Fruit fly (Drosophila melanogaster) whole organism, pupa: ENCODE data around the gene Awh.

Experiments
- CG10348 ChIP-seq: fragments of 200-800 bp; sonication (Bioruptor generic); IDR thresholded peaks from 2 replicates; pipeline ENCODE4 v1.3.6; 2022; ENCODE audit warnings: missing biosample characterization, missing genetic modification characterization
- CG12605 ChIP-seq: fragments of 200-800 bp; sonication (Bioruptor generic); IDR thresholded peaks from 2 replicates; pipeline ENCODE4 v1.3.6; 2022; ENCODE audit warnings: missing biosample characterization, missing genetic modification characterization
- CG13204 ChIP-seq: fragments of 200-800 bp; sonication (Bioruptor generic); optimal IDR thresholded peaks from 2 replicates; lab custom pipeline; 2018; ENCODE audit warnings: missing biosample characterization, mild to moderate bottlenecking, missing genetic modification characterization, moderate library complexity
- CG14655 ChIP-seq: fragments of 200-800 bp; sonication (Bioruptor generic); optimal IDR thresholded peaks from 3 replicates; lab custom pipeline; 2017; ENCODE audit warnings: mild to moderate bottlenecking, missing biosample characterization, missing genetic modification reagents, missing genetic modification characterization
- CG15710 ChIP-seq: fragments of 200-800 bp; sonication (Bioruptor generic); optimal IDR thresholded peaks from 2 replicates; lab custom pipeline; 2018; ENCODE audit warnings: missing biosample characterization, mild to moderate bottlenecking, missing genetic modification characterization, moderate library complexity
- CG17806 ChIP-seq: fragments of 200-800 bp; sonication (Bioruptor generic); optimal IDR thresholded peaks from 2 replicates; lab custom pipeline; 2018; ENCODE audit warnings: missing biosample characterization, mild to moderate bottlenecking, missing genetic modification characterization, moderate library complexity
- CG32121 ChIP-seq: fragments of 200-800 bp; sonication (Bioruptor generic); IDR thresholded peaks from 2 replicates; pipeline ENCODE4 v1.3.6; 2022; ENCODE audit warnings: missing biosample characterization, missing genetic modification characterization
- CG34367 ChIP-seq: fragments of 200-800 bp; sonication (Bioruptor generic); optimal IDR thresholded peaks from 2 replicates; lab custom pipeline; 2018; ENCODE audit warnings: missing biosample characterization, mild to moderate bottlenecking, missing genetic modification characterization
- CG4496 ChIP-seq: fragments of 200-800 bp; sonication (Bioruptor generic); IDR thresholded peaks from 3 replicates; pipeline ENCODE4 v1.3.6; 2022; ENCODE audit warnings: missing biosample characterization, missing genetic modification characterization
- CG8159 ChIP-seq: fragments of 200-800 bp; sonication (Bioruptor generic); optimal IDR thresholded peaks from 3 replicates; lab custom pipeline; 2018; ENCODE audit warnings: missing biosample characterization, mild to moderate bottlenecking, missing genetic modification characterization, moderate library complexity
- CG8301 ChIP-seq: fragments of 200-800 bp; sonication (Bioruptor generic); optimal IDR thresholded peaks from 2 replicates; lab custom pipeline; 2018; ENCODE audit warnings: missing biosample characterization, mild to moderate bottlenecking, missing genetic modification characterization
- CG9948 ChIP-seq: fragments of 200-800 bp; sonication (Bioruptor generic); optimal IDR thresholded peaks from 2 replicates; lab custom pipeline; 2018; ENCODE audit warnings: missing biosample characterization, mild to moderate bottlenecking, missing genetic modification characterization, moderate library complexity
- D1 ChIP-seq: fragments of 200-800 bp; sonication (Bioruptor generic); optimal IDR thresholded peaks from 2 replicates; lab custom pipeline; 2018; ENCODE audit warnings: missing biosample characterization, mild to moderate bottlenecking, missing genetic modification characterization, moderate library complexity
- EcR ChIP-seq: fragments of 200-800 bp; sonication (Bioruptor generic); optimal IDR thresholded peaks from 3 replicates; lab custom pipeline; 2019; ENCODE audit warnings: missing biosample characterization, missing genetic modification characterization, mild to moderate bottlenecking, moderate library complexity, missing genetic modification reagents
- Ets98B ChIP-seq: fragments of 200-800 bp; sonication (Bioruptor generic); IDR thresholded peaks from 2 replicates; pipeline ENCODE4 v1.3.6; 2022; ENCODE audit warnings: missing biosample characterization, missing genetic modification characterization
- Pif1A ChIP-seq: fragments of 200-800 bp; sonication (Bioruptor generic); optimal IDR thresholded peaks from 3 replicates; lab custom pipeline; 2016; ENCODE audit warnings: missing biosample characterization, missing genetic modification characterization
- Pif1B ChIP-seq: fragments of 200-800 bp; sonication (Bioruptor generic); optimal IDR thresholded peaks from 3 replicates; lab custom pipeline; 2016; ENCODE audit warnings: missing biosample characterization, missing genetic modification characterization
- Snoo ChIP-seq: fragments of 200-800 bp; sonication (Bioruptor generic); optimal IDR thresholded peaks from 3 replicates; lab custom pipeline; 2017; ENCODE audit warnings: missing biosample characterization, mild to moderate bottlenecking, missing genetic modification characterization, inconsistent platforms
- fd96Ca ChIP-seq: fragments of 200-800 bp; sonication (Bioruptor generic); IDR thresholded peaks from 3 replicates; pipeline ENCODE4 v1.3.6; 2022; ENCODE audit warnings: missing biosample characterization, missing genetic modification characterization
- gl ChIP-seq: fragments of 200-800 bp; sonication (Bioruptor generic); optimal IDR thresholded peaks from 2 replicates; lab custom pipeline; 2018; ENCODE audit warnings: missing biosample characterization, mild to moderate bottlenecking, missing genetic modification characterization
- rn ChIP-seq: fragments of 200-800 bp; sonication (Bioruptor generic); IDR thresholded peaks from 2 replicates; pipeline ENCODE4 v1.3.6; 2022; ENCODE audit warnings: missing biosample characterization, missing genetic modification characterization

Gene Awh

DNA sequence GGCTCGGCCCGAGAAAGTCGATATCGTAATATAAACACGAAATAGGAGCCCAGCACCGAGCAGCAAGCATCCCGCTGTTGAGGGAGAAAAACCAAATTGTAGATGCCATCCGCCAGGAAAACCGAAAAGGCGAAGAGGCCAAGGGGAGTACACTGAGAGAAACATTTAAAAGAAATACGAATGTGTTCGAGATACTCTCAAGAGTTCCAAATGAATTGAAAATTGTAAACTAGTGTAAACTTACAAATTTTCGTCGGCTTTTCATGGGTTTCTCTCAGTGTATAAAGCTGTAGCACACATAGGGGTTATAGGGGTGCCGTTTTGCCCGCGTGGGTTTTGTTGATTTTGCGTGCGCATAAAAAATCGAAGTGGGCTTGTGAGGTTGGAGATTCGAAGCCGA lies 43.3 kb upstream of the Awh start:
- TF ChIP-seq CG9948 (tag; lab: Kevin White, UChicago) (peak; percentile 21), CG32121 (GFP tag; lab: Robert Waterston, UW) (peak; percentile 60), CG8159 (tag; lab: Kevin White, UChicago) (peak; percentile 57), CG15710 (tag; lab: Kevin White, UChicago) (peak; percentile 73), Pif1A (no peak), EcR (GFP tag; lab: Kevin White, UChicago) (no peak), CG12605 (GFP tag; lab: Robert Waterston, UW) (peak; percentile 50; the same call in 1 of the 2 replicates), fd96Ca (GFP tag; lab: Robert Waterston, UW) (peak; percentile 85; the same call in 2 of the 3 replicates), Pif1B (GFP tag; lab: Kevin White, UChicago) (no peak), D1 (no peak), CG4496 (peak; percentile 83), rn (GFP tag; lab: Robert Waterston, UW) (0 out of 2 replicates have a peak, but pooled peaks have one; percentile 9), CG34367 (peak; percentile 70), CG14655 (GFP tag; lab: Kevin White, UChicago) (no peak), Snoo (tag; lab: Kevin White, UChicago) (peak; percentile 59), CG8301 (peak; percentile 25), Ets98B (GFP tag; lab: Robert Waterston, UW) (peak; percentile 73), CG10348 (GFP tag; lab: Robert Waterston, UW) (no peak), CG13204 (GFP tag; lab: Kevin White, UChicago) (no peak), gl (tag; lab: Kevin White, UChicago) (no peak), CG17806 (peak; percentile 48)

dm6 chr3L:3806330-3806729 lies 39.7 kb upstream of the Awh start, which contains the start of the genes CG32264, ntc and IntS10:
Gene CG32264 (minus strand): TSS chr3L:3806459.
Gene ntc (minus strand): TSS chr3L:3806459.
Gene IntS10 (plus strand): TSS chr3L:3806710.
- TF ChIP-seq CG9948 (tag; lab: Kevin White, UChicago) (peak; percentile 23), Pif1B (GFP tag; lab: Kevin White, UChicago) (no peak), CG8159 (tag; lab: Kevin White, UChicago) (no peak), CG10348 (GFP tag; lab: Robert Waterston, UW) (no peak), D1 (peak; percentile 52), Snoo (tag; lab: Kevin White, UChicago) (no peak), CG14655 (GFP tag; lab: Kevin White, UChicago) (no peak), EcR (GFP tag; lab: Kevin White, UChicago) (no peak), CG17806 (peak; percentile 29), gl (tag; lab: Kevin White, UChicago) (no peak), CG4496 (no peak), rn (GFP tag; lab: Robert Waterston, UW) (no peak), CG15710 (tag; lab: Kevin White, UChicago) (peak; percentile 61), CG8301 (peak; percentile 48), Pif1A (no peak), CG12605 (GFP tag; lab: Robert Waterston, UW) (no peak), CG13204 (GFP tag; lab: Kevin White, UChicago) (no peak), Ets98B (GFP tag; lab: Robert Waterston, UW) (peak; percentile 43), CG34367 (no peak), CG32121 (GFP tag; lab: Robert Waterston, UW) (peak; percentile 34; the same call in 1 of the 2 replicates), fd96Ca (GFP tag; lab: Robert Waterston, UW) (no peak; the same call in 1 of the 3 replicates)

- TF ChIP-seq CG9948 (tag; lab: Kevin White, UChicago) (no peak), Pif1A (no peak), CG10348 (GFP tag; lab: Robert Waterston, UW) (no peak), EcR (GFP tag; lab: Kevin White, UChicago) (no peak), Snoo (tag; lab: Kevin White, UChicago) (no peak), CG34367 (no peak), CG17806 (no peak), CG8159 (tag; lab: Kevin White, UChicago) (no peak), CG12605 (GFP tag; lab: Robert Waterston, UW) (no peak), CG8301 (no peak)
- TF ChIP-seq, all 21 proteins: peak for 0
These were observed 36.1 kb upstream of the Awh start, which contains the start of gene CG32262 for dm6 chr3L:3809943-3810342. Gene CG32262 (minus strand): TSS chr3L:3810196.

DNA sequence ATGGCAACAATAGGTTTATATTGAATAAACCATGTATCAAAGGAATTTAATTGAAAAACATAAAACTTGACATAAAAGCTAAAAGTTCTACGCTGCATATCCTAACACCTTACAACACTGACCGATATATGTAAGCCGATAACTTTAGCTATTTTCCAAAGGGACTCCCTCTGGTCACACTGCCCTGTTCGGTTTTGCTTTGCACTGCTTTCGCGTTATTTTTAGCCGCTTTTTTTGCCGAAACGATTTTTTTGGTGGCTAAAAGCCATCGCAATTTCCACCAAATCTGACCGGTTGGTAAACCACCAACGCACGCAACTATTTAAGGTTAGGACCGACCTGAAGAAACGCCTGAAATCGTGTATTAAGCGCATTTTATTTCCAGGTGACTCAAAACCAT lies 34.9 kb upstream of the Awh start, which contains the start of the genes CG32263 and PIG-B:
Gene CG32263 (minus strand): TSS at position 26 of the 400 bp plus-strand sequence.
Gene PIG-B (plus strand): TSS at position 175 of the 400 bp plus-strand sequence.
- no peak for TF ChIP-seq rn (GFP tag; lab: Robert Waterston, UW)
- TF ChIP-seq gl (tag; lab: Kevin White, UChicago), result no peak
- TF ChIP-seq EcR (GFP tag; lab: Kevin White, UChicago), result no peak

DNA sequence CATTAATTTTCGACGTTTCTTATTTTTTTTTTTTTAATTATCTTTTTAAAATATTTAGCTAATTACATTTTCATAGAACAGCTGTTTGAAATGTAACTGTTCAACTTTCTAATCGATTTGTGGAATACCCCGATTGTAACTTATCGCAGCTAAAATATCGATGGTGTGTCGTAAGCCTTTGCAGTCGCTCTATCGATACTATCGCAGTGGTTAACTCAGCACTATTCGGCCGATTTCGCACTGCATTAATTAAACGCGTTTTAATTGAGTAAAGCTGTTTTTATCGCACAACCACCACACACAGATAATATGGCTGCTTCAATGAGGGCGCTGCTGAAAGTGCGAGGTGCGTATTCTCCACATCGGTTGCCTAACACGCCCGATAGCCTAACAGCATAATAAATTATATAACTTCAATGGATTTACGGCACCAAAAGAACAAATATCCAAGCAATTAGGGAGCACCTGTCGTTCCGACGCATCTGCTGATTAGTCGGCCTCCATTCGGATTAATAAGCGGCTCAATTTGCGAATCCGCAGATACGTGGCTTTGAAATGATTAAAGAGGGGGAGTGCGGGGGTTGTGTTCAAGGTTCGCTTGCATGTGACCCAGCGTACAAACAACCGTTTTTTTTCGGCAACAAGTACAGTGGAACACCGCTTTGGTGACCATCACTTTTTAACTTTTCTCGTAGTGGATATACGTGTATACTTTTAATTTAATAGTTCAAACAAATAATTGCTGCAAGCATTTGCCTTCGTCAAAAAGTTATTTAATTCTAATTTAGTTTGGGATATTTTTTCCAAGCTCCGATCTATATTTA lies 31.8 kb upstream of the Awh start, which contains the start of gene Scsalpha1:
Gene Scsalpha1 (plus strand): TSS at position 202 of the 824 bp plus-strand sequence.
- TF ChIP-seq Ets98B (GFP tag; lab: Robert Waterston, UW) (peak; percentile 61; the same call in 1 of the 2 replicates), Snoo (tag; lab: Kevin White, UChicago) (no peak), CG34367 (no peak), CG4496 (peak; percentile 67), CG8301 (peak; percentile 27), CG14655 (GFP tag; lab: Kevin White, UChicago) (no peak), EcR (GFP tag; lab: Kevin White, UChicago) (peak; percentile 44), CG10348 (GFP tag; lab: Robert Waterston, UW) (no peak), gl (tag; lab: Kevin White, UChicago) (no peak), CG12605 (GFP tag; lab: Robert Waterston, UW) (no peak), CG32121 (GFP tag; lab: Robert Waterston, UW) (peak; percentile 17; the same call in 1 of the 2 replicates), D1 (no peak), fd96Ca (GFP tag; lab: Robert Waterston, UW) (peak; percentile 23; the same call in 2 of the 3 replicates), CG8159 (tag; lab: Kevin White, UChicago) (peak; percentile 18), rn (GFP tag; lab: Robert Waterston, UW) (no peak), CG9948 (tag; lab: Kevin White, UChicago) (no peak), Pif1B (GFP tag; lab: Kevin White, UChicago) (no peak), Pif1A (no peak), CG17806 (no peak), CG13204 (GFP tag; lab: Kevin White, UChicago) (no peak), CG15710 (tag; lab: Kevin White, UChicago) (peak; percentile 1)
